Worm (Caenorhabditis elegans): Measurements from ENCODE around the gene unc-85.
A peak's percentile ranks its signal among the peaks of the same experiment; 100 is the strongest.

unc-85 gene

ce11 chrII:4698266-4698771, 3.5 kb upstream of the unc-85 start, which contains the start of the genes rpn-5 and scc-1:
rpn-5 (minus strand) TSS chrII:4698427.
scc-1 (plus strand) TSS chrII:4698721.
- no peak for TF ChIP-seq ceh-62 (tag; optimal IDR thresholded peaks at IDR 0.05)
- TF ChIP-seq dve-1 (tag; optimal IDR thresholded peaks at IDR 0.05; ENCODE audit: insufficient read depth) = peak; percentile 48
- no peak for TF ChIP-seq mxl-3 (GFP tag; optimal IDR thresholded peaks at IDR 0.05)
- TF ChIP-seq nhr-25 (tag; optimal IDR thresholded peaks at IDR 0.05; ENCODE audit: borderline replicate concordance, insufficient read depth) = peak; percentile 27
- no peak for TF ChIP-seq ama-1 (optimal IDR thresholded peaks at IDR 0.05)
- no peak for TF ChIP-seq pha-4 (GFP tag; IDR thresholded peaks at IDR 0.05)
- no peak for TF ChIP-seq pha-4 (tag; optimal IDR thresholded peaks at IDR 0.05)
- no peak for TF ChIP-seq T26A8.4 (GFP tag; IDR thresholded peaks at IDR 0.05)
- TF ChIP-seq lir-3 (tag; optimal IDR thresholded peaks at IDR 0.05) = no peak
- no peak for TF ChIP-seq nhr-41 (GFP tag; IDR thresholded peaks at IDR 0.05)
- no peak for TF ChIP-seq Y48G9A.11 (GFP tag; IDR thresholded peaks at IDR 0.05)
- TF ChIP-seq lin-13 (GFP tag; optimal IDR thresholded peaks at IDR 0.05) = peak; percentile 46
- TF ChIP-seq spr-3 (GFP tag; optimal IDR thresholded peaks at IDR 0.05) = no peak
- TF ChIP-seq madf-9 (GFP tag; conservative IDR thresholded peaks at IDR 0.05) = no peak
- no peak for TF ChIP-seq set-16 (GFP tag; IDR thresholded peaks at IDR 0.05)
- TF ChIP-seq arid-1 (GFP tag; conservative IDR thresholded peaks at IDR 0.05) = no peak
- peak; percentile 94 to 99 for TF ChIP-seq lsy-2 (tag; optimal IDR thresholded peaks at IDR 0.05)
- TF ChIP-seq duxl-1 (tag; optimal IDR thresholded peaks at IDR 0.05; ENCODE audit: poor library complexity) = peak; percentile 25
- TF ChIP-seq lin-15B (tag; optimal IDR thresholded peaks at IDR 0.05) = no peak
- peak; percentile 53 for TF ChIP-seq nhr-6 (tag; optimal IDR thresholded peaks at IDR 0.05)
- no peak for TF ChIP-seq egl-43 (GFP tag; IDR thresholded peaks at IDR 0.05)
- no peak for TF ChIP-seq unc-130 (GFP tag; optimal IDR thresholded peaks at IDR 0.05)
- no peak for TF ChIP-seq fos-1 (tag; optimal IDR thresholded peaks at IDR 0.05)
- no peak for TF ChIP-seq aha-1 (tag)
- TF ChIP-seq hlh-11 (tag; optimal IDR thresholded peaks at IDR 0.05) = peak; percentile 50
- no peak for TF ChIP-seq mdt-29 (GFP tag; IDR thresholded peaks at IDR 0.05)
- TF ChIP-seq daf-12 (tag; optimal IDR thresholded peaks at IDR 0.05) = no peak
- TF ChIP-seq rbr-2 (tag; optimal IDR thresholded peaks at IDR 0.05) = peak; percentile 33
- no peak for TF ChIP-seq F26F4.8 (GFP tag; conservative IDR thresholded peaks at IDR 0.05)
- no peak for TF ChIP-seq dmd-6 (GFP tag; IDR thresholded peaks at IDR 0.05)
- no peak for TF ChIP-seq egl-27 (tag; optimal IDR thresholded peaks at IDR 0.05)
- no peak for TF ChIP-seq ctbp-1 (GFP tag; IDR thresholded peaks at IDR 0.05)
- TF ChIP-seq F37D6.2 (tag; optimal IDR thresholded peaks at IDR 0.05) = no peak
- TF ChIP-seq mxl-2 (GFP tag; conservative IDR thresholded peaks at IDR 0.05) = no peak
- no peak for TF ChIP-seq tag-97 (GFP tag; IDR thresholded peaks at IDR 0.05)
- TF ChIP-seq hlh-30 (tag; optimal IDR thresholded peaks at IDR 0.05; ENCODE audit: insufficient read depth) = peak; percentile 63
- TF ChIP-seq madf-5 (GFP tag; IDR thresholded peaks at IDR 0.05) = no peak
- TF ChIP-seq tra-1 (GFP tag; IDR thresholded peaks at IDR 0.05) = no peak
- no peak for TF ChIP-seq Y75B8A.6 (GFP tag; IDR thresholded peaks at IDR 0.05)
- TF ChIP-seq nhr-77 (tag; optimal IDR thresholded peaks at IDR 0.05) = no peak
- TF ChIP-seq zip-11 (GFP tag; IDR thresholded peaks at IDR 0.05) = no peak
- no peak for TF ChIP-seq php-3 (GFP tag; IDR thresholded peaks at IDR 0.05)
- peak in 1 of 2 experiments; percentile 22 for TF ChIP-seq hif-1 (tag; optimal IDR thresholded peaks at IDR 0.05)
- peak; percentile 54 for TF ChIP-seq nhr-11 (tag; optimal IDR thresholded peaks at IDR 0.05)
- TF ChIP-seq vab-7 (GFP tag; IDR thresholded peaks at IDR 0.05) = no peak
- no peak for TF ChIP-seq ceh-20 (GFP tag; IDR thresholded peaks at IDR 0.05)
- TF ChIP-seq sdz-12 (GFP tag; optimal IDR thresholded peaks at IDR 0.05) = no peak
- TF ChIP-seq jun-1 (tag; optimal IDR thresholded peaks at IDR 0.05) = no peak
- no peak for TF ChIP-seq aly-2 (tag; optimal IDR thresholded peaks at IDR 0.05)
- no peak for TF ChIP-seq ZK337.2 (GFP tag; IDR thresholded peaks at IDR 0.05)
- TF ChIP-seq mes-2 (tag; optimal IDR thresholded peaks at IDR 0.05; ENCODE audit: poor library complexity, severe bottlenecking) = peak; percentile 73

Measured in whole organism, L4 larva.